Worm (Caenorhabditis elegans) whole organism, L3 larva: Measurements from ENCODE around the gene efl-3.

ENCODE experiments used
- R02D3.7 ChIP-seq: fragments of 150-350 bp; optimal IDR thresholded peaks from 2 replicates; lab custom pipeline; 2014; ENCODE audit warnings: missing biosample characterization, missing genetic modification characterization
- ZK546.5 ChIP-seq: sonication (generic microtip); optimal IDR thresholded peaks from 2 replicates; lab custom pipeline; 2017; ENCODE audit warnings: missing biosample characterization, missing genetic modification characterization
- aly-2 ChIP-seq: fragments of 150-350 bp; optimal IDR thresholded peaks from 2 replicates; lab custom pipeline; 2014; ENCODE audit warnings: missing biosample characterization, missing genetic modification characterization
- ama-1 ChIP-seq: fragments of 150-350 bp; optimal IDR thresholded peaks from 2 replicates; lab custom pipeline; 2018
- ceh-16 ChIP-seq: sonication (generic microtip); optimal IDR thresholded peaks from 2 replicates; lab custom pipeline; 2017; ENCODE audit warnings: missing biosample characterization, missing genetic modification characterization
- ceh-28 ChIP-seq: fragments of 150-350 bp; optimal IDR thresholded peaks from 2 replicates; lab custom pipeline; 2014; ENCODE audit warnings: missing biosample characterization, missing genetic modification reagents, missing genetic modification characterization
- ceh-82 ChIP-seq: fragments of 150-350 bp; optimal IDR thresholded peaks from 2 replicates; lab custom pipeline; 2014; ENCODE audit warnings: missing biosample characterization, missing genetic modification characterization
- daf-12 ChIP-seq: fragments of 150-350 bp; optimal IDR thresholded peaks from 2 replicates; lab custom pipeline; 2014; ENCODE audit warnings: missing biosample characterization, missing genetic modification reagents, missing genetic modification characterization
- egl-27 ChIP-seq: sonication (generic microtip); optimal IDR thresholded peaks from 4 replicates; lab custom pipeline; 2017; ENCODE audit warnings: missing biosample characterization, missing genetic modification reagents, missing genetic modification characterization
- egl-5 ChIP-seq: fragments of 150-350 bp; optimal IDR thresholded peaks from 2 replicates; lab custom pipeline; 2017; ENCODE audit warnings: missing biosample characterization, missing genetic modification reagents, missing genetic modification characterization, inconsistent platforms
- elt-1 ChIP-seq: fragments of 150-350 bp; optimal IDR thresholded peaks from 2 replicates; lab custom pipeline; 2014; ENCODE audit warnings: missing biosample characterization, missing genetic modification characterization
- elt-3 ChIP-seq, 3 experiments: fragments of 150-350 bp in 1 of 3; sonication (generic microtip) in 2 of 3; optimal IDR thresholded peaks; 2 replicates in 2 of 3; 4 replicates in 1 of 3; lab custom pipeline; 2014 to 2017; ENCODE audit warnings: missing biosample characterization in 3 of 3, missing genetic modification characterization in 3 of 3
- eor-1 ChIP-seq, 2 experiments: fragments of 150-350 bp; optimal IDR thresholded peaks; 2 replicates each; lab custom pipeline; 2014 to 2018; ENCODE audit warnings: missing biosample characterization in 2 of 2, missing genetic modification characterization in 2 of 2
- fkh-10 ChIP-seq: sonication (generic microtip); optimal IDR thresholded peaks from 2 replicates; lab custom pipeline; 2017; ENCODE audit warnings: missing biosample characterization, missing genetic modification reagents, missing genetic modification characterization
- fkh-2 ChIP-seq: fragments of 150-350 bp; optimal IDR thresholded peaks from 2 replicates; lab custom pipeline; 2014; ENCODE audit warnings: missing biosample characterization, missing genetic modification reagents, missing genetic modification characterization
- fos-1 ChIP-seq: fragments of 150-350 bp; optimal IDR thresholded peaks from 2 replicates; lab custom pipeline; 2014; ENCODE audit warnings: missing biosample characterization, missing genetic modification characterization
- hmg-11 ChIP-seq: sonication (generic microtip); optimal IDR thresholded peaks from 2 replicates; lab custom pipeline; 2016; ENCODE audit warnings: missing genetic modification characterization, missing compliant biosample characterization
- jun-1 ChIP-seq: fragments of 150-350 bp; optimal IDR thresholded peaks from 2 replicates; lab custom pipeline; 2014; ENCODE audit warnings: missing biosample characterization, missing genetic modification reagents, missing genetic modification characterization
- lin-15B ChIP-seq: fragments of 150-350 bp; optimal IDR thresholded peaks from 2 replicates; lab custom pipeline; 2014; ENCODE audit warnings: missing biosample characterization, missing genetic modification characterization
- lin-39 ChIP-seq: fragments of 150-350 bp; optimal IDR thresholded peaks from 2 replicates; lab custom pipeline; 2018; ENCODE audit warnings: missing biosample characterization, missing genetic modification reagents, missing genetic modification characterization
- lsy-12 ChIP-seq: sonication (generic microtip); optimal IDR thresholded peaks from 2 replicates; lab custom pipeline; 2016; ENCODE audit warnings: mild to moderate bottlenecking, missing genetic modification characterization, missing compliant biosample characterization
- mdl-1 ChIP-seq: fragments of 150-350 bp; optimal IDR thresholded peaks from 2 replicates; lab custom pipeline; 2014; ENCODE audit warnings: missing biosample characterization, missing genetic modification characterization
- nfya-1 ChIP-seq: sonication (generic microtip); optimal IDR thresholded peaks from 2 replicates; lab custom pipeline; 2017; ENCODE audit warnings: missing genetic modification characterization, mild to moderate bottlenecking, missing compliant biosample characterization, antibody characterized with exemption, moderate library complexity; ENCODE audit not compliant: insufficient read depth
- nhr-11 ChIP-seq: fragments of 150-350 bp; optimal IDR thresholded peaks from 2 replicates; lab custom pipeline; 2014; ENCODE audit warnings: missing biosample characterization, missing genetic modification characterization
- nhr-23 ChIP-seq: fragments of 150-350 bp; optimal IDR thresholded peaks from 2 replicates; lab custom pipeline; 2014; ENCODE audit warnings: missing biosample characterization, missing genetic modification reagents, missing genetic modification characterization
- nhr-237 ChIP-seq: fragments of 150-350 bp; optimal IDR thresholded peaks from 2 replicates; lab custom pipeline; 2014; ENCODE audit warnings: missing biosample characterization, missing genetic modification characterization
- nhr-25 ChIP-seq: sonication (generic microtip); optimal IDR thresholded peaks from 2 replicates; lab custom pipeline; 2017; ENCODE audit warnings: missing biosample characterization, missing genetic modification characterization
- nhr-28 ChIP-seq: fragments of 150-350 bp; optimal IDR thresholded peaks from 2 replicates; lab custom pipeline; 2014; ENCODE audit warnings: missing biosample characterization, missing genetic modification characterization
- nhr-43 ChIP-seq: sonication (generic microtip); optimal IDR thresholded peaks from 2 replicates; lab custom pipeline; 2016; ENCODE audit warnings: mild to moderate bottlenecking, missing genetic modification characterization, missing compliant biosample characterization; ENCODE audit not compliant: poor library complexity, severe bottlenecking
- nhr-67 ChIP-seq: fragments of 150-350 bp; optimal IDR thresholded peaks from 2 replicates; lab custom pipeline; 2014; ENCODE audit warnings: missing biosample characterization, missing genetic modification characterization
- nhr-76 ChIP-seq: fragments of 150-350 bp; sonication (generic microtip); optimal IDR thresholded peaks from 5 replicates; lab custom pipeline; 2014; ENCODE audit warnings: missing biosample characterization, missing genetic modification characterization
- pqm-1 ChIP-seq: fragments of 150-350 bp; optimal IDR thresholded peaks from 2 replicates; lab custom pipeline; 2017; ENCODE audit warnings: missing biosample characterization, missing genetic modification characterization, inconsistent platforms
- sea-2 ChIP-seq: fragments of 150-350 bp; sonication (generic microtip); optimal IDR thresholded peaks from 4 replicates; lab custom pipeline; 2014; ENCODE audit warnings: missing biosample characterization, missing genetic modification reagents, missing genetic modification characterization
- skn-1 ChIP-seq: fragments of 150-350 bp; optimal IDR thresholded peaks from 2 replicates; lab custom pipeline; 2014; ENCODE audit warnings: missing biosample characterization, missing genetic modification characterization
- snpc-4 ChIP-seq: fragments of 150-350 bp; optimal IDR thresholded peaks from 2 replicates; lab custom pipeline; 2014; ENCODE audit warnings: missing biosample characterization, missing genetic modification characterization
- tbx-2 ChIP-seq: sonication (generic microtip); optimal IDR thresholded peaks from 2 replicates; lab custom pipeline; 2016; ENCODE audit warnings: mild to moderate bottlenecking, missing genetic modification characterization, missing compliant biosample characterization
- unc-39 ChIP-seq: sonication (generic microtip); optimal IDR thresholded peaks from 4 replicates; lab custom pipeline; 2017; ENCODE audit warnings: missing biosample characterization, missing genetic modification characterization
- unc-62 ChIP-seq: fragments of 150-350 bp; sonication (generic microtip); optimal IDR thresholded peaks from 4 replicates; lab custom pipeline; 2014; ENCODE audit warnings: missing biosample characterization, missing genetic modification reagents, missing genetic modification characterization
- zag-1 ChIP-seq: fragments of 150-350 bp; optimal IDR thresholded peaks from 2 replicates; lab custom pipeline; 2014; ENCODE audit warnings: missing biosample characterization, missing genetic modification characterization
- ztf-4 ChIP-seq: fragments of 150-350 bp; optimal IDR thresholded peaks from 2 replicates; lab custom pipeline; 2014; ENCODE audit warnings: missing biosample characterization, missing genetic modification characterization

Gene efl-3

ce11 chrII:8435005-8435404 lies 22.5 kb downstream of the efl-3 start, which contains the start of gene acp-4:
Gene acp-4, minus strand, starts transcription at chrII:8435105.
- TF ChIP-seq fkh-2 (tag; lab: Kevin White, UChicago) (no peak), sea-2 (no peak), ceh-16 (no peak), ZK546.5 (no peak), tbx-2 (tag; lab: Kevin White, UChicago) (no peak), pqm-1 (tag; lab: Kevin White, UChicago) (no peak), nhr-28 (tag; lab: Kevin White, UChicago) (no peak), eor-1 (tag; optimal IDR thresholded peaks at IDR 0.05; lab: Kevin White, UChicago) (no peak), hmg-11 (tag; lab: Kevin White, UChicago) (no peak), aly-2 (tag; lab: Kevin White, UChicago) (no peak)

- TF ChIP-seq egl-27 (no peak), hmg-11 (tag; lab: Kevin White, UChicago) (no peak), elt-3 (tag; optimal IDR thresholded peaks at IDR 0.05; lab: Kevin White, UChicago) (no peak), ceh-16 (no peak)
Measured at ce11 chrII:8437035-8437434, 24.6 kb downstream of the efl-3 start, which contains the start of gene acp-3. Gene acp-3, minus strand, starts transcription at chrII:8437135.

- peak; percentile 80 for TF ChIP-seq nhr-25 (tag; lab: Kevin White, UChicago)
- TF ChIP-seq nhr-28 (tag; lab: Kevin White, UChicago): no peak
- TF ChIP-seq nhr-23 (tag; lab: Kevin White, UChicago): peak; percentile 21
- TF ChIP-seq, all 47 proteins: peak for 2
Measured at ce11 chrII:8438791-8439287, 26.4 kb downstream of the efl-3 start, which contains the start of gene lips-10. Gene lips-10, plus strand, starts transcription at chrII:8439168.

ce11 chrII:8440097-8440496 lies 27.6 kb downstream of the efl-3 start:
- TF ChIP-seq ama-1 (lab: Kevin White, UChicago): no peak
- no peak for TF ChIP-seq snpc-4 (tag; lab: Kevin White, UChicago)
- TF ChIP-seq ceh-16: no peak
- no peak for TF ChIP-seq daf-12 (tag; lab: Kevin White, UChicago)
- TF ChIP-seq lin-15B (tag; lab: Kevin White, UChicago): no peak
- TF ChIP-seq fkh-10 (GFP tag; lab: Kevin White, UChicago): no peak
- peak; percentile 51 for TF ChIP-seq nhr-43 (tag; lab: Kevin White, UChicago)
- no peak for TF ChIP-seq ceh-82 (tag; lab: Kevin White, UChicago)
- TF ChIP-seq unc-39 (tag; lab: Kevin White, UChicago): no peak
- peak; percentile 74 for TF ChIP-seq nhr-25 (tag; lab: Kevin White, UChicago)
- no peak for TF ChIP-seq zag-1
- peak; percentile 50 for TF ChIP-seq nhr-23 (tag; lab: Kevin White, UChicago)
- no peak for TF ChIP-seq nhr-11 (tag; lab: Kevin White, UChicago)
- TF ChIP-seq elt-1 (tag; lab: Kevin White, UChicago): no peak
- peak in 1 of 3 experiments; percentile 41 for TF ChIP-seq elt-3 (tag; optimal IDR thresholded peaks at IDR 0.05; lab: Kevin White, UChicago)

ce11 chrII:8440792-8441191 lies 28.3 kb downstream of the efl-3 start:
- TF ChIP-seq ama-1 (lab: Kevin White, UChicago) (peak; percentile 58), unc-62 (peak; percentile 21), nhr-25 (tag; lab: Kevin White, UChicago) (peak; percentile 83), fos-1 (tag; lab: Kevin White, UChicago) (no peak), lin-39 (tag; lab: Kevin White, UChicago) (no peak), ceh-28 (tag; lab: Kevin White, UChicago) (peak; percentile 44), ceh-16 (no peak), ceh-82 (tag; lab: Kevin White, UChicago) (no peak), jun-1 (tag; lab: Kevin White, UChicago) (no peak), nhr-43 (tag; lab: Kevin White, UChicago) (peak; percentile 88), hmg-11 (tag; lab: Kevin White, UChicago) (no peak), nhr-11 (tag; lab: Kevin White, UChicago) (no peak), aly-2 (tag; lab: Kevin White, UChicago) (no peak), unc-39 (tag; lab: Kevin White, UChicago) (no peak), skn-1 (tag; lab: Kevin White, UChicago) (no peak), daf-12 (tag; lab: Kevin White, UChicago) (no peak), lsy-12 (tag; lab: Kevin White, UChicago) (no peak), nhr-23 (tag; lab: Kevin White, UChicago) (peak; percentile 90), elt-3 (tag; optimal IDR thresholded peaks at IDR 0.05; lab: Kevin White, UChicago) (peak; percentile 31 to 79 (median 77)), pqm-1 (tag; lab: Kevin White, UChicago) (no peak), ZK546.5 (no peak), snpc-4 (tag; lab: Kevin White, UChicago) (no peak), fkh-2 (tag; lab: Kevin White, UChicago) (no peak), nfya-1 (tag; lab: Kevin White, UChicago) (no peak), R02D3.7 (no peak), sea-2 (no peak), tbx-2 (tag; lab: Kevin White, UChicago) (no peak), egl-27 (no peak), ztf-4 (tag; lab: Kevin White, UChicago) (no peak), nhr-237 (no peak), zag-1 (no peak), nhr-67 (no peak), eor-1 (tag; optimal IDR thresholded peaks at IDR 0.05; lab: Kevin White, UChicago) (no peak), nhr-28 (tag; lab: Kevin White, UChicago) (no peak), egl-5 (no peak), elt-1 (tag; lab: Kevin White, UChicago) (peak; percentile 62), nhr-76 (peak; percentile 28), mdl-1 (peak; percentile 37)
